Fruit fly (Drosophila melanogaster) whole organism: ENCODE results near the gene Glos.

ENCODE experiments used
- CG8478 ChIP-seq: fragments of >200 bp; optimal IDR thresholded peaks from 2 replicates; lab custom pipeline; 2018; ENCODE audit warnings: inconsistent platforms
- Dll ChIP-seq: fragments of >200 bp; optimal IDR thresholded peaks from 2 replicates; lab custom pipeline; 2017
- EcR ChIP-seq, 2 experiments: fragments of >200 bp; optimal IDR thresholded peaks; 2 replicates each; lab custom pipeline; 2017; ENCODE audit warnings: missing biosample characterization in 2 of 2, missing genetic modification characterization in 2 of 2, missing genetic modification reagents in 2 of 2
- pan ChIP-seq: fragments of >200 bp; optimal IDR thresholded peaks from 2 replicates; lab custom pipeline; 2017
- psq ChIP-seq: fragments of >200 bp; optimal IDR thresholded peaks from 2 replicates; lab custom pipeline; 2017

DNA sequence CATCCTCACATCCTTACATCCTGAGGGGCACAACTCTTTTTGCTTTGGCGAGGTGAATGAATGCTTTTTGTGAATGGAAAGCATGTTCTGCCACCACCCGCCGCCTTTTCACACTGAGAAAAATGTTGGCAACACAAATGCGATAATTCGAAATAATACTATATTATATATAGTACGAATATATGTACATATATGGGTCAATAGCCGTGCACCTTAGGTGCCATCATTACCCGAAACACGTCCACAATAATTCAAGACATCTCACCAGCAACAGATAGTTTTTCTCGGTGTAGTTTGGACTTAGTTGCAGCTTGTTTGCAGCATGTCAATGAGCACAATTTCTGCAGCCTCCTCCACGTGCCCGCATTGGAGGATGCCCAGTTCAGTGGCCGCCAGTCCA lies 4.6 kb upstream of the Glos start:
- TF ChIP-seq Dll (lab: Kevin White, UChicago) (no peak), CG8478 (no peak), EcR (GFP tag; optimal IDR thresholded peaks at IDR 0.05; lab: Kevin White, UChicago) (no peak), psq (lab: Kevin White, UChicago) (no peak), pan (no peak)
